Worm (Caenorhabditis elegans): ENCODE measurements around the gene Y47D7A.9.
A peak's percentile ranks its signal among the peaks of the same experiment; 100 is the strongest.

Y47D7A.9 gene

DNA sequence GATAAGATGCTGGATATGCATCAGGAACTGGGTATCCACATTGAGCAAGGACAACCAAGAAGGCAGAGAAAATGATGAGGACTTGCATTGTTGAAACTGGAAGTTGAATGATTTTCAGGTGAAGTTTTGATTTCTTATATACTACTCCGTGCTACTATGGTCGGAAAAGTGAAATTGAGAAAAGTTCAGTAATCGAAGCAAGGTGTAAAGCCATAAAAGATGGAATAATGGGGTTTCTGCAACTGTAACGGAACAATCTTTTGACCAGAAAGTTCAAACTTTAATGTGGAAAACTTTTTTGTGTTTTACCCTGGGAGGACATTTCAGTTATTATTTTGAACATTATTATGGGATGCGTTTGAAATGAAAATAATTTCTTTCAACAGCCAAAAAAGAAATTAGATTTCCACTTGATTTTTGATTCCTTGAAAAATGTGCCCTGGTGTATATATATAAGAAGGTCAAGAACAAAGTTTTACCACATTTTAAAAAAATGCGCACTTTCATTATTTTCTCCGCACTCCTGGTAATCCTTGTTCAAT is at the start of gene Y47D7A.9, which contains the start of gene Y47D7A.19:
Y47D7A.9 (minus strand) TSS at position 101 of the 542 bp plus-strand sequence.
Y47D7A.19 (plus strand) TSS at position 492 of the 542 bp plus-strand sequence.
- TF ChIP-seq hlh-1 (tag; optimal IDR thresholded peaks at IDR 0.05) = no peak
- no peak for TF ChIP-seq nhr-28 (tag; optimal IDR thresholded peaks at IDR 0.05)
- no peak for TF ChIP-seq unc-39 (tag; optimal IDR thresholded peaks at IDR 0.05)
- no peak for TF ChIP-seq lin-13 (tag; optimal IDR thresholded peaks at IDR 0.05)
- no peak for TF ChIP-seq blmp-1 (tag; optimal IDR thresholded peaks at IDR 0.05)
- no peak for TF ChIP-seq tbx-8 (GFP tag; optimal IDR thresholded peaks at IDR 0.05)
- no peak for TF ChIP-seq mab-5 (tag; optimal IDR thresholded peaks at IDR 0.05)
- TF ChIP-seq unc-120 (tag; optimal IDR thresholded peaks at IDR 0.05; ENCODE audit: poor library complexity, severe bottlenecking) = no peak
- TF ChIP-seq lin-32 (GFP tag; optimal IDR thresholded peaks at IDR 0.05) = no peak

DNA sequence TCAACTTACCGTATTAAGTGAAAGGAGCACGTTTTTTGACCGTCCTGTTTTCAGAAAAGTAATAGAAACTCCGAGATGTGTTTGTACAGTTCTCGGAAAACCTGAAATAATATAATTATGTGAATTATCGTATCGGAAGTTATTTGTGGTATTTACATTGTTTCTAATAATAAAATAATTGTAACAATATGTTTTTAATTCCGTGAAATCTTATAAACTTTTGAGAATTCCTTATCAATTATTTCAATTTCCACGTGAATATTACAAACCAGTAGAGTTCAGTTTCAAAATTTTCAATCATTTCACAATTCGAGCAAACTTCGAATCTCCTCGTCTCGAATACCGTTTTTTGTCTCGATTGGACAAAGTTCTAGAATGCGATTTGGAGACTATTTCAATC is 47.3 kb upstream of the Y47D7A.9 start, which contains the start of gene T08H10.3:
T08H10.3 (plus strand) TSS at position 301 of the 400 bp plus-strand sequence.
- no peak for TF ChIP-seq bed-3 (GFP tag; optimal IDR thresholded peaks at IDR 0.05)
- no peak for TF ChIP-seq flh-1 (GFP tag; optimal IDR thresholded peaks at IDR 0.05)
- TF ChIP-seq ztf-11 (tag; optimal IDR thresholded peaks at IDR 0.05) = no peak
- no peak for TF ChIP-seq zip-8 (tag; optimal IDR thresholded peaks at IDR 0.05)
- no peak for TF ChIP-seq elt-1 (tag; optimal IDR thresholded peaks at IDR 0.05; ENCODE audit: borderline replicate concordance, insufficient read depth)
- TF ChIP-seq mep-1 (tag; optimal IDR thresholded peaks at IDR 0.05) = no peak
- TF ChIP-seq ceh-43 (GFP tag; optimal IDR thresholded peaks at IDR 0.05) = no peak
- TF ChIP-seq blmp-1 (tag; optimal IDR thresholded peaks at IDR 0.05) = no peak
- TF ChIP-seq sptf-1 (tag; optimal IDR thresholded peaks at IDR 0.05) = no peak
- no peak for TF ChIP-seq drap-1 (GFP tag; optimal IDR thresholded peaks at IDR 0.05)
- TF ChIP-seq lin-13 (tag; optimal IDR thresholded peaks at IDR 0.05) = no peak
- TF ChIP-seq lsy-2 (tag; optimal IDR thresholded peaks at IDR 0.05) = no peak
- TF ChIP-seq nhr-237 (tag; optimal IDR thresholded peaks at IDR 0.05) = no peak
- TF ChIP-seq cnd-1 (tag; optimal IDR thresholded peaks at IDR 0.05) = no peak

DNA sequence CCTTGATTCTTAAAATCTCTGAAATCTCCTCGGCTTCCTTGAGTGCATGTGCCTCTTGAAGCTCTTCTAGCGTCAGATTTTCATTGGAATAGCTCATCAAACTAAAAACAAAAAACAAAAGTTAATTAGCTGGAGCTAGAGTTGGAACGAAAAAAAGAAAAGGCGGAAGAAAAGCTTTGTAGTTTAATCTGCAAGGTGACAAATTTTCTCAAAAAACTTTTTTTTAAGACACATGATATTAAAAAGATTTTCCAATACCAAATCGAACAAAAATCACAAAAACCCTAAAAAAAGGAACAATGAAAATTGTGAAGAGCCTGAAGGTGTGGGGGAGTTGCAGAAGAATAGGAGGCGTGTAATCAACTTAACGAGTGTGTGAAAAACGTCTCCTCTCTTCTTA is 30.9 kb upstream of the Y47D7A.9 start, which contains the start of gene gnrr-5:
gnrr-5 (minus strand) TSS at position 101 of the 400 bp plus-strand sequence.
- TF ChIP-seq nhr-76 (tag; optimal IDR thresholded peaks at IDR 0.05) (no peak), sem-2 (GFP tag; optimal IDR thresholded peaks at IDR 0.05) (no peak)

DNA sequence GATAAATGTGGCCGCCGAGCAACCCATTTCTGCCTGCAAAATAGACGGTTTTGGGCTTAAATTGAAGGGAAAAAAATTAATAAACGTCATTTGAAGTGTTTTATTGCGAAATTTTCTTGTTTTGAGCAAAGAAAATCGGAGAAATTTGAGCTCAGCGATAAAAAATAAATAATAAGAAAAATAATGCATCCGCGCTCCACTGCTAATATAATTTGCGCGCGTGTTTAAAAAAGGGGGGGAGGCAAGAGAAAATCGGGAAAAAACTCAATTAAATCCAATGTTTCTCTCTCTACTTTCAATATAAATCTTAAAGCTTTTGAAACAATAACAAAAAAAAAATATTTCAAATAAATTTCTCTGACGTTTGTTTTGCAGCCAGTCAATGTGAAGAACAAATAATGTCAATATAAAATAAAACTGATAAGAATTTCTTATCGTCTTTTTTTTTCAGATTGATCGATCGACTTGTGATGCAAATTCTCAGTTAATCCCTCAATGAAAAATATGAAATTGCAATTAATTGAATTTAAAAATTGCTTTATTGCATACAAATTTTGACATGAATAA is 26.8 kb upstream of the Y47D7A.9 start, which contains the start of gene rft-2:
rft-2 (minus strand) TSS at position 41 of the 567 bp plus-strand sequence.
- TF ChIP-seq drap-1 (GFP tag; optimal IDR thresholded peaks at IDR 0.05) = no peak
- no peak for TF ChIP-seq ham-2 (GFP tag; optimal IDR thresholded peaks at IDR 0.05)
- no peak for TF ChIP-seq snpc-4 (tag; optimal IDR thresholded peaks at IDR 0.05)
- no peak for TF ChIP-seq sptf-1 (tag; optimal IDR thresholded peaks at IDR 0.05)
- no peak for TF ChIP-seq hlh-1 (tag; optimal IDR thresholded peaks at IDR 0.05)
- TF ChIP-seq ceh-83 (GFP tag; optimal IDR thresholded peaks at IDR 0.05) = no peak
- no peak for TF ChIP-seq lsy-2 (tag; optimal IDR thresholded peaks at IDR 0.05)
- TF ChIP-seq ces-1 (GFP tag; optimal IDR thresholded peaks at IDR 0.05) = peak; percentile 93
- TF ChIP-seq unc-62 (GFP tag; optimal IDR thresholded peaks at IDR 0.05) = no peak
- no peak for TF ChIP-seq bed-3 (GFP tag; optimal IDR thresholded peaks at IDR 0.05)
- no peak for TF ChIP-seq lin-13 (tag; optimal IDR thresholded peaks at IDR 0.05)
- TF ChIP-seq mab-5 (tag; optimal IDR thresholded peaks at IDR 0.05) = no peak
- TF ChIP-seq ztf-11 (tag; optimal IDR thresholded peaks at IDR 0.05) = no peak
- TF ChIP-seq tbx-8 (GFP tag; optimal IDR thresholded peaks at IDR 0.05) = no peak
- TF ChIP-seq sem-2 (GFP tag; optimal IDR thresholded peaks at IDR 0.05) = no peak
- TF ChIP-seq nhr-237 (tag; optimal IDR thresholded peaks at IDR 0.05) = peak; percentile 14
- no peak for TF ChIP-seq zip-8 (tag; optimal IDR thresholded peaks at IDR 0.05)
- TF ChIP-seq mep-1 (tag; optimal IDR thresholded peaks at IDR 0.05) = peak; percentile 29
- TF ChIP-seq nhr-2 (tag; optimal IDR thresholded peaks at IDR 0.05) = no peak
- no peak for TF ChIP-seq lin-32 (GFP tag; optimal IDR thresholded peaks at IDR 0.05)
- TF ChIP-seq ceh-39 (tag; optimal IDR thresholded peaks at IDR 0.05) = no peak
- no peak for TF ChIP-seq unc-120 (tag; optimal IDR thresholded peaks at IDR 0.05; ENCODE audit: poor library complexity, severe bottlenecking)
- no peak for TF ChIP-seq mls-2 (tag; optimal IDR thresholded peaks at IDR 0.05)
- no peak for TF ChIP-seq nhr-76 (tag; optimal IDR thresholded peaks at IDR 0.05)

All from whole organism, mixed stage, embryonic.